Worm (Caenorhabditis elegans) whole organism, L4/young adult: ENCODE measurements around the gene F53E10.5.
"Not testable (repeated sequence)": the region's sequence is repeated elsewhere in the genome, so short reads cannot be mapped to it uniquely, and the experiment has no call there.

ENCODE experiments used
- W03F9.2 ChIP-seq: fragments of 150-350 bp; optimal IDR thresholded peaks from 2 replicates; lab custom pipeline; 2014; ENCODE audit warnings: missing biosample characterization, missing genetic modification characterization
- dao-5 ChIP-seq: sonication (generic microtip); optimal IDR thresholded peaks from 2 replicates; lab custom pipeline; 2016; ENCODE audit warnings: missing genotype, missing genetic modification characterization, moderate library complexity, missing compliant biosample characterization
- him-1 ChIP-seq: sonication (generic microtip); optimal IDR thresholded peaks from 2 replicates; lab custom pipeline; 2016; ENCODE audit warnings: missing genotype, missing genetic modification reagents, missing genetic modification characterization, missing compliant biosample characterization

Gene F53E10.5

ce11 chrV:2600543-2600942, 1.8 kb upstream of the F53E10.5 start:
- TF ChIP-seq dao-5 (tag; lab: Kevin White, UChicago) (no peak), W03F9.2 (peak; percentile 64), him-1 (tag; lab: Kevin White, UChicago) (peak; percentile 39)

- TF ChIP-seq dao-5 (tag; lab: Kevin White, UChicago) (no peak), him-1 (tag; lab: Kevin White, UChicago) (no peak), W03F9.2 (no peak)
Measured at ce11 chrV:2595720-2596119, 3.0 kb downstream of the F53E10.5 start.

ce11 chrV:2592173-2592676, 6.5 kb downstream of the F53E10.5 start, which contains the start of gene irg-3:
irg-3 (plus strand) TSS chrV:2592591.
- TF ChIP-seq dao-5 (tag; lab: Kevin White, UChicago) (no peak), W03F9.2 (no peak), him-1 (tag; lab: Kevin White, UChicago) (no peak)

ce11 chrV:2589834-2590233, 8.9 kb downstream of the F53E10.5 start:
- TF ChIP-seq W03F9.2 (no peak), dao-5 (tag; lab: Kevin White, UChicago) (no peak), him-1 (tag; lab: Kevin White, UChicago) (no peak)

ce11 chrV:2585727-2586126, 13.0 kb downstream of the F53E10.5 start, which contains the start of gene C29G2.6:
C29G2.6 (minus strand) TSS chrV:2585908.
- TF ChIP-seq W03F9.2 (no peak), dao-5 (tag; lab: Kevin White, UChicago) (no peak), him-1 (tag; lab: Kevin White, UChicago) (no peak)

- no peak for TF ChIP-seq W03F9.2
- TF ChIP-seq him-1 (tag; lab: Kevin White, UChicago): no peak
- TF ChIP-seq dao-5 (tag; lab: Kevin White, UChicago): no peak
Measured at ce11 chrV:2580598-2580997, 18.1 kb downstream of the F53E10.5 start, which contains the start of gene C29G2.3. C29G2.3 (plus strand) TSS chrV:2580898.

- TF ChIP-seq W03F9.2 (no peak), dao-5 (tag; lab: Kevin White, UChicago) (no peak), him-1 (tag; lab: Kevin White, UChicago) (no peak)
Measured at ce11 chrV:2577603-2578002, 21.1 kb downstream of the F53E10.5 start, which contains the start of gene srt-4. srt-4 (plus strand) TSS chrV:2577903.

ce11 chrV:2575716-2576115, 23.0 kb downstream of the F53E10.5 start:
- no peak for TF ChIP-seq W03F9.2
- no peak for TF ChIP-seq him-1 (tag; lab: Kevin White, UChicago)
- TF ChIP-seq dao-5 (tag; lab: Kevin White, UChicago): no peak

- TF ChIP-seq W03F9.2: no peak
- no peak for TF ChIP-seq him-1 (tag; lab: Kevin White, UChicago)
- TF ChIP-seq dao-5 (tag; lab: Kevin White, UChicago): no peak
Measured at ce11 chrV:2573881-2574280, 24.8 kb downstream of the F53E10.5 start, which contains the start of gene nhr-290. nhr-290 (plus strand) TSS chrV:2574181.

- TF ChIP-seq dao-5 (tag; lab: Kevin White, UChicago) (no peak), W03F9.2 (no peak), him-1 (tag; lab: Kevin White, UChicago) (no peak)
Measured at ce11 chrV:2573108-2573507, 25.6 kb downstream of the F53E10.5 start, which contains the start of gene srj-20. srj-20 (minus strand) TSS chrV:2573208.

- TF ChIP-seq dao-5 (tag; lab: Kevin White, UChicago): no peak
Measured at ce11 chrV:2570643-2571042, 28.1 kb downstream of the F53E10.5 start, which contains the start of gene srj-19. srj-19 (minus strand) TSS chrV:2570743.

- TF ChIP-seq W03F9.2 (no peak), him-1 (tag; lab: Kevin White, UChicago) (no peak), dao-5 (tag; lab: Kevin White, UChicago) (no peak)
Measured at ce11 chrV:2565525-2565924, 33.2 kb downstream of the F53E10.5 start, which contains the start of gene Y45G12C.1. Y45G12C.1 (plus strand) TSS chrV:2565683.

- not testable (repeated sequence) for TF ChIP-seq him-1 (tag; lab: Kevin White, UChicago); dao-5 (tag; lab: Kevin White, UChicago); W03F9.2
Measured at ce11 chrV:2561390-2561789, 37.3 kb downstream of the F53E10.5 start, which contains the start of gene gst-10. gst-10 (plus strand) TSS chrV:2561690.
